Worm (Caenorhabditis elegans) whole organism, early embryonic: Measurements from ENCODE around the gene E02C12.8.

Source experiments
- B0310.2 ChIP-seq: sonication (generic microtip); optimal IDR thresholded peaks from 2 replicates; lab custom pipeline; 2016; ENCODE audit warnings: mild to moderate bottlenecking, missing genetic modification characterization, missing compliant biosample characterization
- F13C5.2 ChIP-seq: sonication (generic microtip); optimal IDR thresholded peaks from 2 replicates; lab custom pipeline; 2017; ENCODE audit warnings: mild to moderate bottlenecking, missing genetic modification characterization, inconsistent platforms, missing compliant biosample characterization
- aly-1 ChIP-seq: sonication (generic microtip); optimal IDR thresholded peaks from 2 replicates; lab custom pipeline; 2016; ENCODE audit warnings: missing genetic modification characterization, missing compliant biosample characterization
- ama-1 ChIP-seq: fragments of 150-350 bp; optimal IDR thresholded peaks from 2 replicates; lab custom pipeline; 2014
- ceh-13 ChIP-seq: fragments of 200-800 bp; sonication (Bioruptor generic); optimal IDR thresholded peaks from 2 replicates; lab custom pipeline; 2018; ENCODE audit warnings: mild to moderate bottlenecking, missing genetic modification characterization, missing compliant biosample characterization
- ceh-36 ChIP-seq: sonication (generic microtip); optimal IDR thresholded peaks from 2 replicates; lab custom pipeline; 2016; ENCODE audit warnings: missing genetic modification characterization, inconsistent platforms, missing compliant biosample characterization
- ets-7 ChIP-seq: sonication (generic microtip); optimal IDR thresholded peaks from 2 replicates; lab custom pipeline; 2016; ENCODE audit warnings: missing genotype, missing genetic modification characterization, missing compliant biosample characterization
- flt-1 ChIP-seq: fragments of 200-800 bp; sonication (Bioruptor generic); IDR thresholded peaks from 2 replicates; pipeline ENCODE4 v1.3.6; 2022; ENCODE audit warnings: missing genetic modification characterization, missing compliant biosample characterization
- hmbx-1 ChIP-seq: sonication (generic microtip); optimal IDR thresholded peaks from 2 replicates; lab custom pipeline; 2016; ENCODE audit warnings: mild to moderate bottlenecking, missing genetic modification characterization, missing compliant biosample characterization
- hmg-4 ChIP-seq: fragments of 200-800 bp; sonication (Bioruptor generic); optimal IDR thresholded peaks from 2 replicates; lab custom pipeline; 2018; ENCODE audit warnings: mild to moderate bottlenecking, missing genetic modification characterization, missing compliant biosample characterization
- hnd-1 ChIP-seq: sonication (generic microtip); optimal IDR thresholded peaks from 2 replicates; lab custom pipeline; 2016; ENCODE audit warnings: missing genetic modification characterization, missing compliant biosample characterization
- pes-1 ChIP-seq: fragments of 200-800 bp; sonication (Bioruptor generic); IDR thresholded peaks from 2 replicates; pipeline ENCODE4 v1.3.6; 2022; ENCODE audit warnings: missing genetic modification reagents, missing genetic modification characterization, missing compliant biosample characterization
- scrt-1 ChIP-seq: fragments of 200-800 bp; sonication (Bioruptor generic); IDR thresholded peaks from 2 replicates; pipeline ENCODE4 v1.3.6; 2022; ENCODE audit warnings: missing genetic modification characterization, missing compliant biosample characterization
- sea-1 ChIP-seq: fragments of 200-800 bp; sonication (Bioruptor generic); conservative IDR thresholded peaks from 2 replicates; pipeline ENCODE4 v1.3.6; 2022; ENCODE audit warnings: missing genetic modification characterization, missing compliant biosample characterization
- tbx-11 ChIP-seq: fragments of 200-800 bp; sonication (Bioruptor generic); IDR thresholded peaks from 2 replicates; pipeline ENCODE4 v1.3.6; 2022; ENCODE audit warnings: missing genetic modification characterization, missing compliant biosample characterization
- tbx-37 ChIP-seq: fragments of 200-800 bp; sonication (Bioruptor generic); conservative IDR thresholded peaks from 2 replicates; pipeline ENCODE4 v1.3.6; 2022; ENCODE audit warnings: missing genetic modification reagents, missing genetic modification characterization, missing compliant biosample characterization
- tra-4 ChIP-seq: sonication (generic microtip); optimal IDR thresholded peaks from 2 replicates; lab custom pipeline; 2017; ENCODE audit warnings: missing genetic modification characterization, missing compliant biosample characterization

The E02C12.8 gene

ce11 chrV:9332611-9333315 is 40.6 kb downstream of the E02C12.8 start:
- TF ChIP-seq ama-1 (lab: Kevin White, UChicago) (no peak), flt-1 (GFP tag; lab: Robert Waterston, UW) (no peak), tra-4 (no peak), hmbx-1 (tag; lab: Kevin White, UChicago) (no peak), ets-7 (tag; lab: Kevin White, UChicago) (no peak), tbx-37 (GFP tag; lab: Robert Waterston, UW) (no peak), sea-1 (GFP tag; lab: Robert Waterston, UW) (no peak), ceh-13 (no peak), F13C5.2 (tag; lab: Kevin White, UChicago) (no peak), aly-1 (no peak), pes-1 (no peak), ceh-36 (tag; lab: Kevin White, UChicago) (no peak), tbx-11 (GFP tag; lab: Robert Waterston, UW) (no peak), scrt-1 (GFP tag; lab: Robert Waterston, UW) (no peak), hnd-1 (tag; lab: Kevin White, UChicago) (no peak), hmg-4 (GFP tag; lab: Kevin White, UChicago) (no peak), B0310.2 (no peak)

ce11 chrV:9329245-9329979 is 44.0 kb downstream of the E02C12.8 start:
- TF ChIP-seq aly-1: no peak
- TF ChIP-seq tbx-11 (GFP tag; lab: Robert Waterston, UW): no peak
- no peak for TF ChIP-seq ets-7 (tag; lab: Kevin White, UChicago)
- no peak for TF ChIP-seq sea-1 (GFP tag; lab: Robert Waterston, UW)
- TF ChIP-seq flt-1 (GFP tag; lab: Robert Waterston, UW): no peak
- no peak for TF ChIP-seq hnd-1 (tag; lab: Kevin White, UChicago)
- TF ChIP-seq ceh-36 (tag; lab: Kevin White, UChicago): no peak
- TF ChIP-seq B0310.2: no peak
- TF ChIP-seq hmbx-1 (tag; lab: Kevin White, UChicago): no peak
- TF ChIP-seq ceh-13: no peak
- TF ChIP-seq ama-1 (lab: Kevin White, UChicago): no peak
- TF ChIP-seq pes-1: no peak

DNA sequence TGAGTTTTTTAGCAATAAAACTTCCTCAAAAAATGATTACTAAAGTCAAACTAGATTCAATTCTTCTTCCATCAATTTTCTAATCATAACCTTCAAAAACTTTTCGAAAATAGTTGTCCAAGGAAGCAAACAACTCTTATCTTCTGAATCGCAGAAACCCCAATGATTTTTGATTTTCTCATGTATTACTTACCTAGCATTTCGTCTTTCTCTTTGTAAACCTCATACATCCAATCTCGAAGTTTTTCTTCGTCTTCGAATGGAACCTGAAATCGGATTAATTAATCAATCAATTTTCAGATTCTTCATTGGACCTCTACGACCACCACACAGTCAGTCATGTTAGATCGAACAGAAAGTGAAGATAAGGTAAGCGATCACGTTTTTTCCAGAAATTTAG is 44.7 kb downstream of the E02C12.8 start, which contains the start of gene K07B1.4:
Gene K07B1.4 (plus strand): TSS at position 301 of the 400 bp plus-strand sequence.
- no peak for TF ChIP-seq scrt-1 (GFP tag; lab: Robert Waterston, UW)
- TF ChIP-seq sea-1 (GFP tag; lab: Robert Waterston, UW): no peak
- TF ChIP-seq pes-1: no peak

ce11 chrV:9327691-9328090 is 45.7 kb downstream of the E02C12.8 start:
- TF ChIP-seq ama-1 (lab: Kevin White, UChicago) (no peak), F13C5.2 (tag; lab: Kevin White, UChicago) (no peak), pes-1 (no peak), hnd-1 (tag; lab: Kevin White, UChicago) (no peak), B0310.2 (no peak), hmg-4 (GFP tag; lab: Kevin White, UChicago) (no peak), scrt-1 (GFP tag; lab: Robert Waterston, UW) (no peak), hmbx-1 (tag; lab: Kevin White, UChicago) (no peak), tbx-37 (GFP tag; lab: Robert Waterston, UW) (no peak), flt-1 (GFP tag; lab: Robert Waterston, UW) (no peak), tbx-11 (GFP tag; lab: Robert Waterston, UW) (no peak), ets-7 (tag; lab: Kevin White, UChicago) (no peak), ceh-36 (tag; lab: Kevin White, UChicago) (no peak), tra-4 (no peak)

- TF ChIP-seq ceh-13: no peak
- TF ChIP-seq aly-1: no peak
- TF ChIP-seq sea-1 (GFP tag; lab: Robert Waterston, UW): no peak
- no peak for TF ChIP-seq tbx-11 (GFP tag; lab: Robert Waterston, UW)
- TF ChIP-seq hmbx-1 (tag; lab: Kevin White, UChicago): no peak
- TF ChIP-seq hnd-1 (tag; lab: Kevin White, UChicago): no peak
- TF ChIP-seq tra-4: no peak
- no peak for TF ChIP-seq hmg-4 (GFP tag; lab: Kevin White, UChicago)
- no peak for TF ChIP-seq ets-7 (tag; lab: Kevin White, UChicago)
- no peak for TF ChIP-seq scrt-1 (GFP tag; lab: Robert Waterston, UW)
- no peak for TF ChIP-seq pes-1
- TF ChIP-seq ceh-36 (tag; lab: Kevin White, UChicago): no peak
- no peak for TF ChIP-seq ama-1 (lab: Kevin White, UChicago)
- TF ChIP-seq tbx-37 (GFP tag; lab: Robert Waterston, UW): no peak
- TF ChIP-seq B0310.2: no peak
- TF ChIP-seq F13C5.2 (tag; lab: Kevin White, UChicago): no peak
- no peak for TF ChIP-seq flt-1 (GFP tag; lab: Robert Waterston, UW)
These were observed 46.5 kb downstream of the E02C12.8 start for ce11 chrV:9326903-9327302.

- no peak for TF ChIP-seq tbx-11 (GFP tag; lab: Robert Waterston, UW)
- TF ChIP-seq ets-7 (tag; lab: Kevin White, UChicago): no peak
- no peak for TF ChIP-seq tra-4
- TF ChIP-seq hmg-4 (GFP tag; lab: Kevin White, UChicago): no peak
- TF ChIP-seq hmbx-1 (tag; lab: Kevin White, UChicago): no peak
- TF ChIP-seq ama-1 (lab: Kevin White, UChicago): no peak
- no peak for TF ChIP-seq aly-1
- TF ChIP-seq B0310.2: no peak
These were observed 49.2 kb downstream of the E02C12.8 start for ce11 chrV:9324167-9324566.

- no peak for TF ChIP-seq B0310.2
- TF ChIP-seq ceh-13: no peak
- TF ChIP-seq ceh-36 (tag; lab: Kevin White, UChicago): no peak
- no peak for TF ChIP-seq scrt-1 (GFP tag; lab: Robert Waterston, UW)
- no peak for TF ChIP-seq tbx-37 (GFP tag; lab: Robert Waterston, UW)
- TF ChIP-seq hnd-1 (tag; lab: Kevin White, UChicago): no peak
- no peak for TF ChIP-seq flt-1 (GFP tag; lab: Robert Waterston, UW)
- no peak for TF ChIP-seq pes-1
- no peak for TF ChIP-seq hmbx-1 (tag; lab: Kevin White, UChicago)
- no peak for TF ChIP-seq hmg-4 (GFP tag; lab: Kevin White, UChicago)
These were observed 50.5 kb downstream of the E02C12.8 start, which contains the start of gene tag-153 for ce11 chrV:9322886-9323285. Gene tag-153, plus strand, starts transcription at chrV:9323085.
